Worm (Caenorhabditis elegans) whole organism, L3 larva: ENCODE measurements around the gene srx-34.

Source experiments
- ZK546.5 ChIP-seq: sonication (generic microtip); optimal IDR thresholded peaks from 2 replicates; lab custom pipeline; 2017; ENCODE audit warnings: missing biosample characterization, missing genetic modification characterization
- ama-1 ChIP-seq: fragments of 150-350 bp; optimal IDR thresholded peaks from 2 replicates; lab custom pipeline; 2018
- mdl-1 ChIP-seq: fragments of 150-350 bp; optimal IDR thresholded peaks from 2 replicates; lab custom pipeline; 2014; ENCODE audit warnings: missing biosample characterization, missing genetic modification characterization
- unc-62 ChIP-seq: fragments of 150-350 bp; sonication (generic microtip); optimal IDR thresholded peaks from 4 replicates; lab custom pipeline; 2014; ENCODE audit warnings: missing biosample characterization, missing genetic modification reagents, missing genetic modification characterization

ce11 chrV:7159391-7159790 is 39.3 kb upstream of the srx-34 start, which contains the start of gene str-204:
- TF ChIP-seq ZK546.5 (tag; lab: Kevin White, UChicago) (no peak), mdl-1 (tag; lab: Kevin White, UChicago) (no peak), unc-62 (no peak), ama-1 (lab: Kevin White, UChicago) (no peak)
